Worm (Caenorhabditis elegans): ENCODE data around the gene C45B11.8.

Gene C45B11.8

ce11 chrV:11033241-11033640 is 7.3 kb upstream of the C45B11.8 start:
- TF ChIP-seq ceh-13 (GFP tag; optimal IDR thresholded peaks at IDR 0.05) = no peak
- no peak for TF ChIP-seq pes-1 (GFP tag; IDR thresholded peaks at IDR 0.05)
- TF ChIP-seq tra-4 (tag; optimal IDR thresholded peaks at IDR 0.05) = no peak
- no peak for TF ChIP-seq hmg-4 (GFP tag; optimal IDR thresholded peaks at IDR 0.05)
- no peak for TF ChIP-seq hmbx-1 (tag; optimal IDR thresholded peaks at IDR 0.05)
- TF ChIP-seq F13C5.2 (tag; optimal IDR thresholded peaks at IDR 0.05) = no peak
- no peak for TF ChIP-seq scrt-1 (GFP tag; IDR thresholded peaks at IDR 0.05)
- no peak for TF ChIP-seq flt-1 (GFP tag; IDR thresholded peaks at IDR 0.05)
- no peak for TF ChIP-seq aly-1 (tag; optimal IDR thresholded peaks at IDR 0.05)
- TF ChIP-seq B0310.2 (tag; optimal IDR thresholded peaks at IDR 0.05) = no peak
- no peak for TF ChIP-seq hnd-1 (tag; optimal IDR thresholded peaks at IDR 0.05)
- no peak for TF ChIP-seq sea-1 (GFP tag; conservative IDR thresholded peaks at IDR 0.05)
- no peak for TF ChIP-seq ceh-36 (tag; optimal IDR thresholded peaks at IDR 0.05)
- no peak for TF ChIP-seq ets-7 (tag; optimal IDR thresholded peaks at IDR 0.05)
- TF ChIP-seq ama-1 (optimal IDR thresholded peaks at IDR 0.05) = no peak
- no peak for TF ChIP-seq tbx-11 (GFP tag; IDR thresholded peaks at IDR 0.05)
- no peak for TF ChIP-seq tbx-37 (GFP tag; conservative IDR thresholded peaks at IDR 0.05)

ce11 chrV:11034748-11035147 is 5.8 kb upstream of the C45B11.8 start, which contains the start of gene pptr-2:
Gene pptr-2, minus strand, starts transcription at chrV:11034931.
- TF ChIP-seq ceh-13 (GFP tag; optimal IDR thresholded peaks at IDR 0.05) = no peak
- TF ChIP-seq B0310.2 (tag; optimal IDR thresholded peaks at IDR 0.05) = no peak
- TF ChIP-seq hnd-1 (tag; optimal IDR thresholded peaks at IDR 0.05) = no peak
- TF ChIP-seq tbx-37 (GFP tag; conservative IDR thresholded peaks at IDR 0.05) = no peak
- TF ChIP-seq F13C5.2 (tag; optimal IDR thresholded peaks at IDR 0.05) = no peak
- TF ChIP-seq scrt-1 (GFP tag; IDR thresholded peaks at IDR 0.05) = no peak
- TF ChIP-seq ama-1 (optimal IDR thresholded peaks at IDR 0.05) = no peak
- TF ChIP-seq hmg-4 (GFP tag; optimal IDR thresholded peaks at IDR 0.05) = no peak
- no peak for TF ChIP-seq sea-1 (GFP tag; conservative IDR thresholded peaks at IDR 0.05)
- TF ChIP-seq ets-7 (tag; optimal IDR thresholded peaks at IDR 0.05) = no peak
- no peak for TF ChIP-seq hmbx-1 (tag; optimal IDR thresholded peaks at IDR 0.05)
- TF ChIP-seq pes-1 (GFP tag; IDR thresholded peaks at IDR 0.05) = no peak
- TF ChIP-seq tra-4 (tag; optimal IDR thresholded peaks at IDR 0.05) = no peak
- no peak for TF ChIP-seq aly-1 (tag; optimal IDR thresholded peaks at IDR 0.05)
- no peak for TF ChIP-seq ceh-36 (tag; optimal IDR thresholded peaks at IDR 0.05)
- no peak for TF ChIP-seq tbx-11 (GFP tag; IDR thresholded peaks at IDR 0.05)
- TF ChIP-seq flt-1 (GFP tag; IDR thresholded peaks at IDR 0.05) = no peak

- no peak for TF ChIP-seq scrt-1 (GFP tag; IDR thresholded peaks at IDR 0.05)
- no peak for TF ChIP-seq hmbx-1 (tag; optimal IDR thresholded peaks at IDR 0.05)
- TF ChIP-seq ets-7 (tag; optimal IDR thresholded peaks at IDR 0.05) = peak; percentile 74
- no peak for TF ChIP-seq tra-4 (tag; optimal IDR thresholded peaks at IDR 0.05)
- TF ChIP-seq tbx-11 (GFP tag; IDR thresholded peaks at IDR 0.05) = no peak
- TF ChIP-seq ama-1 (optimal IDR thresholded peaks at IDR 0.05) = no peak
- no peak for TF ChIP-seq pes-1 (GFP tag; IDR thresholded peaks at IDR 0.05)
- TF ChIP-seq ceh-13 (GFP tag; optimal IDR thresholded peaks at IDR 0.05) = peak; percentile 25
- peak; percentile 25 for TF ChIP-seq hnd-1 (tag; optimal IDR thresholded peaks at IDR 0.05)
- no peak for TF ChIP-seq sea-1 (GFP tag; conservative IDR thresholded peaks at IDR 0.05)
- TF ChIP-seq F13C5.2 (tag; optimal IDR thresholded peaks at IDR 0.05) = peak; percentile 82
- no peak for TF ChIP-seq aly-1 (tag; optimal IDR thresholded peaks at IDR 0.05)
- no peak for TF ChIP-seq hmg-4 (GFP tag; optimal IDR thresholded peaks at IDR 0.05)
- peak; percentile 38 for TF ChIP-seq B0310.2 (tag; optimal IDR thresholded peaks at IDR 0.05)
- TF ChIP-seq tbx-37 (GFP tag; conservative IDR thresholded peaks at IDR 0.05) = 0 out of 2 replicates have a peak, but pooled peaks have one; percentile 22
Measured at ce11 chrV:11039379-11039954, 1.1 kb upstream of the C45B11.8 start, which contains the start of gene pak-2. Gene pak-2, minus strand, starts transcription at chrV:11039429.

ce11 chrV:11040020-11040419 is 553 bp upstream of the C45B11.8 start, which contains the start of gene C45B11.9:
Gene C45B11.9, plus strand, starts transcription at chrV:11040320.
- no peak for TF ChIP-seq ets-7 (tag; optimal IDR thresholded peaks at IDR 0.05)
- no peak for TF ChIP-seq flt-1 (GFP tag; IDR thresholded peaks at IDR 0.05)
- no peak for TF ChIP-seq hmg-4 (GFP tag; optimal IDR thresholded peaks at IDR 0.05)
- TF ChIP-seq pes-1 (GFP tag; IDR thresholded peaks at IDR 0.05) = no peak
- no peak for TF ChIP-seq F13C5.2 (tag; optimal IDR thresholded peaks at IDR 0.05)

- no peak for TF ChIP-seq B0310.2 (tag; optimal IDR thresholded peaks at IDR 0.05)
- no peak for TF ChIP-seq tbx-37 (GFP tag; conservative IDR thresholded peaks at IDR 0.05)
- no peak for TF ChIP-seq hnd-1 (tag; optimal IDR thresholded peaks at IDR 0.05)
- no peak for TF ChIP-seq hmbx-1 (tag; optimal IDR thresholded peaks at IDR 0.05)
- no peak for TF ChIP-seq ceh-13 (GFP tag; optimal IDR thresholded peaks at IDR 0.05)
- no peak for TF ChIP-seq pes-1 (GFP tag; IDR thresholded peaks at IDR 0.05)
- no peak for TF ChIP-seq hmg-4 (GFP tag; optimal IDR thresholded peaks at IDR 0.05)
- TF ChIP-seq flt-1 (GFP tag; IDR thresholded peaks at IDR 0.05) = no peak
- TF ChIP-seq sea-1 (GFP tag; conservative IDR thresholded peaks at IDR 0.05) = no peak
- no peak for TF ChIP-seq tbx-11 (GFP tag; IDR thresholded peaks at IDR 0.05)
- TF ChIP-seq aly-1 (tag; optimal IDR thresholded peaks at IDR 0.05) = no peak
- no peak for TF ChIP-seq tra-4 (tag; optimal IDR thresholded peaks at IDR 0.05)
- TF ChIP-seq scrt-1 (GFP tag; IDR thresholded peaks at IDR 0.05) = no peak
- no peak for TF ChIP-seq F13C5.2 (tag; optimal IDR thresholded peaks at IDR 0.05)
- TF ChIP-seq ceh-36 (tag; optimal IDR thresholded peaks at IDR 0.05) = no peak
Measured at ce11 chrV:11041499-11041898, 926 bp downstream of the C45B11.8 start, which contains the start of gene C45B11.5. Gene C45B11.5, plus strand, starts transcription at chrV:11041799.

- TF ChIP-seq ceh-36 (tag; optimal IDR thresholded peaks at IDR 0.05) (no peak), flt-1 (GFP tag; IDR thresholded peaks at IDR 0.05) (no peak), tbx-11 (GFP tag; IDR thresholded peaks at IDR 0.05) (no peak), scrt-1 (GFP tag; IDR thresholded peaks at IDR 0.05) (no peak), tbx-37 (GFP tag; conservative IDR thresholded peaks at IDR 0.05) (no peak), B0310.2 (tag; optimal IDR thresholded peaks at IDR 0.05) (no peak), aly-1 (tag; optimal IDR thresholded peaks at IDR 0.05) (no peak), F13C5.2 (tag; optimal IDR thresholded peaks at IDR 0.05) (no peak), sea-1 (GFP tag; conservative IDR thresholded peaks at IDR 0.05) (no peak), hnd-1 (tag; optimal IDR thresholded peaks at IDR 0.05) (no peak), pes-1 (GFP tag; IDR thresholded peaks at IDR 0.05) (no peak), hmbx-1 (tag; optimal IDR thresholded peaks at IDR 0.05) (no peak), ama-1 (optimal IDR thresholded peaks at IDR 0.05) (no peak), ceh-13 (GFP tag; optimal IDR thresholded peaks at IDR 0.05) (no peak), hmg-4 (GFP tag; optimal IDR thresholded peaks at IDR 0.05) (no peak)
Measured at ce11 chrV:11042538-11042937, 2.0 kb downstream of the C45B11.8 start, which contains the start of gene C45B11.2. Gene C45B11.2, plus strand, starts transcription at chrV:11042710.

Measured in whole organism, early embryonic.